Fruit fly (Drosophila melanogaster) whole organism, pupa: ENCODE measurements around the gene CG13373.
A peak's percentile ranks its signal among the peaks of the same experiment; 100 is the strongest.

Source experiments
- CG10348 ChIP-seq: fragments of 200-800 bp; sonication (Bioruptor generic); IDR thresholded peaks from 2 replicates; pipeline ENCODE4 v1.3.6; 2022; ENCODE audit warnings: missing biosample characterization, missing genetic modification characterization
- CG13204 ChIP-seq: fragments of 200-800 bp; sonication (Bioruptor generic); optimal IDR thresholded peaks from 2 replicates; lab custom pipeline; 2018; ENCODE audit warnings: missing biosample characterization, mild to moderate bottlenecking, missing genetic modification characterization, moderate library complexity
- CG17806 ChIP-seq: fragments of 200-800 bp; sonication (Bioruptor generic); optimal IDR thresholded peaks from 2 replicates; lab custom pipeline; 2018; ENCODE audit warnings: missing biosample characterization, mild to moderate bottlenecking, missing genetic modification characterization, moderate library complexity
- CG32121 ChIP-seq: fragments of 200-800 bp; sonication (Bioruptor generic); IDR thresholded peaks from 2 replicates; pipeline ENCODE4 v1.3.6; 2022; ENCODE audit warnings: missing biosample characterization, missing genetic modification characterization
- CG34367 ChIP-seq: fragments of 200-800 bp; sonication (Bioruptor generic); optimal IDR thresholded peaks from 2 replicates; lab custom pipeline; 2018; ENCODE audit warnings: missing biosample characterization, mild to moderate bottlenecking, missing genetic modification characterization
- CG4496 ChIP-seq: fragments of 200-800 bp; sonication (Bioruptor generic); IDR thresholded peaks from 3 replicates; pipeline ENCODE4 v1.3.6; 2022; ENCODE audit warnings: missing biosample characterization, missing genetic modification characterization
- CG8159 ChIP-seq: fragments of 200-800 bp; sonication (Bioruptor generic); optimal IDR thresholded peaks from 3 replicates; lab custom pipeline; 2018; ENCODE audit warnings: missing biosample characterization, mild to moderate bottlenecking, missing genetic modification characterization, moderate library complexity
- CG9948 ChIP-seq: fragments of 200-800 bp; sonication (Bioruptor generic); optimal IDR thresholded peaks from 2 replicates; lab custom pipeline; 2018; ENCODE audit warnings: missing biosample characterization, mild to moderate bottlenecking, missing genetic modification characterization, moderate library complexity
- D1 ChIP-seq: fragments of 200-800 bp; sonication (Bioruptor generic); optimal IDR thresholded peaks from 2 replicates; lab custom pipeline; 2018; ENCODE audit warnings: missing biosample characterization, mild to moderate bottlenecking, missing genetic modification characterization, moderate library complexity
- Pif1A ChIP-seq: fragments of 200-800 bp; sonication (Bioruptor generic); optimal IDR thresholded peaks from 3 replicates; lab custom pipeline; 2016; ENCODE audit warnings: missing biosample characterization, missing genetic modification characterization
- gl ChIP-seq: fragments of 200-800 bp; sonication (Bioruptor generic); optimal IDR thresholded peaks from 2 replicates; lab custom pipeline; 2018; ENCODE audit warnings: missing biosample characterization, mild to moderate bottlenecking, missing genetic modification characterization
- rn ChIP-seq: fragments of 200-800 bp; sonication (Bioruptor generic); IDR thresholded peaks from 2 replicates; pipeline ENCODE4 v1.3.6; 2022; ENCODE audit warnings: missing biosample characterization, missing genetic modification characterization

- TF ChIP-seq CG4496 (GFP tag; lab: Robert Waterston, UW), result peak; percentile 41; the same call in 1 of the 3 replicates
- TF ChIP-seq D1 (tag; lab: Kevin White, UChicago), result no peak
- TF ChIP-seq rn (GFP tag; lab: Robert Waterston, UW), result no peak
- no peak for TF ChIP-seq CG32121 (GFP tag; lab: Robert Waterston, UW)
- TF ChIP-seq Pif1A (GFP tag; lab: Kevin White, UChicago), result peak; percentile 74
- TF ChIP-seq CG17806 (tag; lab: Kevin White, UChicago), result peak; percentile 71
- peak; percentile 1 for TF ChIP-seq CG13204 (GFP tag; lab: Kevin White, UChicago)
- TF ChIP-seq CG9948 (tag; lab: Kevin White, UChicago), result peak; percentile 61
- TF ChIP-seq gl (tag; lab: Kevin White, UChicago), result peak; percentile 37
- no peak for TF ChIP-seq CG10348
- peak; percentile 73 for TF ChIP-seq CG8159 (tag; lab: Kevin White, UChicago)
- peak; percentile 66 for TF ChIP-seq CG34367 (tag; lab: Kevin White, UChicago)
Observed at dm6 chrX:448270-448669, 28.5 kb upstream of the CG13373 start.
